Worm (Caenorhabditis elegans): ENCODE data around the gene leo-1.

DNA sequence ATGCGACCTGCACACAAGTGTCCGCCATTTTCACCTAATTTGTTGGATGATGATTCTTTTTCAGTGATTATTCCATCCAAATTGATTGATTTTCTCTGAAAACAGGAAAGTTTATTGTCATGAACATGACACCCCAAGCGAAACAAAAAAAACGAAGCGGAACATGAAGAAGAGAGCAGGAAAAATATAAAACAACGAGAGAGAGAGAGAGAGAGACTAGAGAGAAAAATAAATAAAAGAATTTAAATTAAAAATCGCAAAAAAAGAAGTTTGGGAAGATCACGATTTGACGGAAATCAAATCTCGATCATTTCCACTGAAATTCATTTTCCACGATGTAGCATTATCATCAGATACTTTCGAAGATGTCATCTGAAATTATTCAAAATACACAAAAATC, 30.6 kb upstream of the leo-1 start, which contains the start of gene klp-12:
- TF ChIP-seq peb-1 (tag; optimal IDR thresholded peaks at IDR 0.05) (no peak), nhr-23 (tag; optimal IDR thresholded peaks at IDR 0.05) (no peak), lin-13 (GFP tag; optimal IDR thresholded peaks at IDR 0.05) (no peak), F13H6.1 (tag; optimal IDR thresholded peaks at IDR 0.05) (no peak), egl-27 (tag; optimal IDR thresholded peaks at IDR 0.05) (no peak), ama-1 (optimal IDR thresholded peaks at IDR 0.05) (no peak), lsy-2 (tag; optimal IDR thresholded peaks at IDR 0.05) (no peak), skn-1 (tag; optimal IDR thresholded peaks at IDR 0.05) (no peak), nhr-11 (tag; optimal IDR thresholded peaks at IDR 0.05) (no peak), blmp-1 (tag; optimal IDR thresholded peaks at IDR 0.05; ENCODE audit: insufficient read depth) (no peak), unc-39 (tag; optimal IDR thresholded peaks at IDR 0.05) (no peak)
